Worm (Caenorhabditis elegans) whole organism, L3 larva: ENCODE measurements around the gene rsp-6.

Experiments
- lin-15B ChIP-seq: fragments of 150-350 bp; optimal IDR thresholded peaks from 2 replicates; lab custom pipeline; 2014; ENCODE audit warnings: missing biosample characterization, missing genetic modification characterization
- snpc-4 ChIP-seq: fragments of 150-350 bp; optimal IDR thresholded peaks from 2 replicates; lab custom pipeline; 2014; ENCODE audit warnings: missing biosample characterization, missing genetic modification characterization

DNA sequence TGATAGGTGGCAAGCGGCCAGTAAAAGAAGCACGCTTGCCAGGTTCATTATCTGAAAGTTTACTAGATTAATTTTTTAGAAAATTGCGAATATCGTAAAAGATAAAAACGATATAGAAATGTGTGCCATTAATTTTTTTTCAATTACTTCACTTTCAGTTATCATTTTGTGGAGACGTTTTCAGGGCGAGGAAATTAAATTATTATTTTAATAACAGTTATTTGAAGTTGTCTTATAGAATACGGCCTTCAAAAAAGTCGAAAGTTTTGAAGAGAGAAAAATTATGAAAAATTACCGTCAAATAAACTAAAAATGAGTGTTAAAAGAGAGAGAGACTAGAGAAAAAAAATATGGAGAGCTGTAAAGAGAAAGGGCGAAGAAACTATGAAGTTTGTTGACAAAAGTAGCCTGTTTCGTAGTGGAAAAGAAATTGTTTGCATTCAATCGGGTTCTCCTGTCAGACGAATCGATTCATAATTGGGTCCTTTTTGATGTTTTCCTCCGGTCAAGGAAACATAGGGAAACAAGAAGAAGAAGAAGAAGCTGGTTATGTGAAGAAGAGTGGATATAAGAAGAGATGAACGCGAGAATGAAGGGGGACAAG is 43.7 kb upstream of the rsp-6 start, which contains the start of gene erp-44.2:
- TF ChIP-seq lin-15B (tag; lab: Kevin White, UChicago) (no peak), snpc-4 (tag; lab: Kevin White, UChicago) (no peak)
